Worm (Caenorhabditis elegans) whole organism, L4 larva: Measurements from ENCODE around the gene F41F3.1.
A peak's percentile ranks its signal among the peaks of the same experiment; 100 is the strongest.

Experiments
- F26F4.8 ChIP-seq: fragments of 200-800 bp; sonication (Bioruptor generic); conservative IDR thresholded peaks from 2 replicates; pipeline ENCODE4 v1.3.6; 2022; ENCODE audit warnings: missing genetic modification characterization, missing compliant biosample characterization
- T20F7.1 ChIP-seq: fragments of 200-800 bp; sonication (Bioruptor generic); optimal IDR thresholded peaks from 2 replicates; lab custom pipeline; 2018; ENCODE audit warnings: mild to moderate bottlenecking, missing genetic modification characterization, missing compliant biosample characterization
- Y5F2A.4 ChIP-seq: fragments of 200-800 bp; sonication (Bioruptor generic); optimal IDR thresholded peaks from 2 replicates; lab custom pipeline; 2018; ENCODE audit warnings: mild to moderate bottlenecking, missing genetic modification characterization, missing compliant biosample characterization
- Y75B8A.6 ChIP-seq: fragments of 200-800 bp; sonication (Bioruptor generic); IDR thresholded peaks from 2 replicates; pipeline ENCODE4 v1.3.6; 2022; ENCODE audit warnings: missing genetic modification reagents, missing genetic modification characterization, missing compliant biosample characterization
- ZK337.2 ChIP-seq: fragments of 200-800 bp; sonication (Bioruptor generic); IDR thresholded peaks from 2 replicates; pipeline ENCODE4 v1.3.6; 2022; ENCODE audit warnings: missing genetic modification reagents, missing genetic modification characterization, missing compliant biosample characterization
- arid-1 ChIP-seq: fragments of 200-800 bp; sonication (Bioruptor generic); conservative IDR thresholded peaks from 2 replicates; pipeline ENCODE4 v1.3.6; 2022; ENCODE audit warnings: missing genetic modification reagents, missing genetic modification characterization, missing compliant biosample characterization
- ceh-28 ChIP-seq: fragments of 150-350 bp; optimal IDR thresholded peaks from 2 replicates; lab custom pipeline; 2014; ENCODE audit warnings: missing biosample characterization, missing genetic modification reagents, missing genetic modification characterization
- ceh-44 ChIP-seq: fragments of 200-800 bp; sonication (Bioruptor generic); IDR thresholded peaks from 2 replicates; pipeline ENCODE4 v1.3.6; 2022; ENCODE audit warnings: missing genetic modification reagents, missing genetic modification characterization, missing compliant biosample characterization
- ceh-62 ChIP-seq: sonication (generic microtip); optimal IDR thresholded peaks from 2 replicates; lab custom pipeline; 2017; ENCODE audit warnings: missing biosample characterization, missing genetic modification characterization
- dpl-1 ChIP-seq: fragments of 150-350 bp; optimal IDR thresholded peaks from 2 replicates; lab custom pipeline; 2014; ENCODE audit warnings: missing biosample characterization, missing genetic modification reagents, missing genetic modification characterization
- duxl-1 ChIP-seq: sonication (generic microtip); optimal IDR thresholded peaks from 2 replicates; lab custom pipeline; 2016; ENCODE audit warnings: mild to moderate bottlenecking, missing genetic modification characterization, moderate library complexity, missing compliant biosample characterization; ENCODE audit not compliant: poor library complexity
- dve-1 ChIP-seq: sonication (generic microtip); optimal IDR thresholded peaks from 2 replicates; lab custom pipeline; 2017; ENCODE audit warnings: antibody characterized with exemption, mild to moderate bottlenecking, missing genetic modification characterization, missing compliant biosample characterization; ENCODE audit not compliant: insufficient read depth
- egl-27 ChIP-seq: sonication (generic microtip); optimal IDR thresholded peaks from 3 replicates; lab custom pipeline; 2017; ENCODE audit warnings: missing biosample characterization, missing genetic modification reagents, missing genetic modification characterization
- fkh-10 ChIP-seq: fragments of 150-350 bp; optimal IDR thresholded peaks from 2 replicates; lab custom pipeline; 2014; ENCODE audit warnings: missing biosample characterization, missing genetic modification reagents, missing genetic modification characterization
- fos-1 ChIP-seq: fragments of 150-350 bp; optimal IDR thresholded peaks from 2 replicates; lab custom pipeline; 2014; ENCODE audit warnings: missing biosample characterization, missing genetic modification characterization
- hlh-30 ChIP-seq: sonication (generic microtip); optimal IDR thresholded peaks from 2 replicates; lab custom pipeline; 2017; ENCODE audit warnings: antibody characterized with exemption, mild to moderate bottlenecking, missing genetic modification characterization, missing compliant biosample characterization; ENCODE audit not compliant: insufficient read depth
- jun-1 ChIP-seq: fragments of 150-350 bp; optimal IDR thresholded peaks from 2 replicates; lab custom pipeline; 2014; ENCODE audit warnings: missing biosample characterization, missing genetic modification reagents, missing genetic modification characterization
- lin-1 ChIP-seq: fragments of 200-800 bp; sonication (Bioruptor generic); IDR thresholded peaks from 2 replicates; pipeline ENCODE4 v1.3.6; 2022; ENCODE audit warnings: missing genetic modification reagents, missing genetic modification characterization, missing compliant biosample characterization
- mxl-3 ChIP-seq: fragments of 200-800 bp; sonication (Bioruptor generic); optimal IDR thresholded peaks from 2 replicates; lab custom pipeline; 2018; ENCODE audit warnings: mild to moderate bottlenecking, missing genetic modification characterization, missing compliant biosample characterization
- nhr-28 ChIP-seq: fragments of 150-350 bp; optimal IDR thresholded peaks from 2 replicates; lab custom pipeline; 2014; ENCODE audit warnings: missing biosample characterization, missing genetic modification characterization
- nhr-6 ChIP-seq: fragments of 150-350 bp; optimal IDR thresholded peaks from 2 replicates; lab custom pipeline; 2014; ENCODE audit warnings: missing biosample characterization, missing genetic modification characterization
- nhr-77 ChIP-seq: fragments of 150-350 bp; optimal IDR thresholded peaks from 2 replicates; lab custom pipeline; 2014; ENCODE audit warnings: missing biosample characterization, missing genetic modification characterization
- php-3 ChIP-seq: fragments of 200-800 bp; sonication (Bioruptor generic); IDR thresholded peaks from 2 replicates; pipeline ENCODE4 v1.3.6; 2022; ENCODE audit warnings: missing genetic modification reagents, missing genetic modification characterization, missing compliant biosample characterization
- sdz-12 ChIP-seq: fragments of 200-800 bp; sonication (Bioruptor generic); optimal IDR thresholded peaks from 2 replicates; lab custom pipeline; 2018; ENCODE audit warnings: mild to moderate bottlenecking, missing genetic modification characterization, missing compliant biosample characterization
- set-16 ChIP-seq: fragments of 200-800 bp; sonication (Bioruptor generic); IDR thresholded peaks from 2 replicates; pipeline ENCODE4 v1.3.6; 2022; ENCODE audit warnings: missing genetic modification reagents, missing genetic modification characterization, missing compliant biosample characterization
- unc-39 ChIP-seq: sonication (generic microtip); optimal IDR thresholded peaks from 2 replicates; lab custom pipeline; 2017; ENCODE audit warnings: missing biosample characterization, missing genetic modification characterization
- unc-62 ChIP-seq, 3 experiments: fragments of 150-350 bp in 1 of 3; sonication (generic microtip); optimal IDR thresholded peaks in 2 of 3; peaks in 1 of 3; 1 replicate in 1 of 3; 2 replicates in 2 of 3; lab custom pipeline; 2014 to 2017; ENCODE audit warnings: missing biosample characterization in 3 of 3, missing genetic modification characterization in 3 of 3, missing genetic modification reagents in 3 of 3, missing genotype in 1 of 3
- zfp-2 ChIP-seq: sonication (generic microtip); optimal IDR thresholded peaks from 2 replicates; lab custom pipeline; 2016; ENCODE audit warnings: mild to moderate bottlenecking, missing genetic modification characterization, missing compliant biosample characterization
- zfp-3 ChIP-seq: fragments of 200-800 bp; sonication (Bioruptor generic); conservative IDR thresholded peaks from 2 replicates; pipeline ENCODE4 v1.3.6; 2022; ENCODE audit warnings: missing genetic modification reagents, missing genetic modification characterization, missing compliant biosample characterization
- zip-2 ChIP-seq: fragments of 150-350 bp; optimal IDR thresholded peaks from 2 replicates; lab custom pipeline; 2014; ENCODE audit warnings: missing biosample characterization, missing genetic modification characterization
- ztf-7 ChIP-seq: fragments of 150-350 bp; optimal IDR thresholded peaks from 2 replicates; lab custom pipeline; 2014; ENCODE audit warnings: missing biosample characterization, missing genetic modification characterization

The F41F3.1 gene

DNA sequence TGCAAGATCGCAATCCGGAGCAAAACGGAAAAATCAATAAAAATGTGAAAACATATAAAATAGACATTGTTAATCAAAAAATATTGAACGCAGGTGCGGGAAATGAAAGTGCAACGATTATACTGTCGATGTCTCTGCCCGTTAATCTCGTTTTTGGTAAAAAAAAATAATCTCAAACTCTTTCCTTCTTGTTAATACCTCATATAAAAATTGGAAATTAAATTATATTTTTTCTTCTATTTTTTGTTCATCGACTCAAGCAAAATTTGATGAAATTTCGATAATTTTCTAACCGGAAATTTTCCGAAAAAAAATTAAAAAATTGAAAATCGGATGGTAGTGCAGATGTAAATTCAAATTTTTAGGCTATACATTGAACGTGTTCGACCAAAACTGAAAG is 18.1 kb downstream of the F41F3.1 start, which contains the start of gene K03B4.9 (continued):
- no peak for TF ChIP-seq fkh-10 (GFP tag; lab: Kevin White, UChicago)
- TF ChIP-seq egl-27 (tag; lab: Kevin White, UChicago), result no peak
- TF ChIP-seq, all 104 proteins: peak for 0

ce11 chrV:4674506-4674905 is 20.2 kb downstream of the F41F3.1 start, which contains the start of gene K03B4.8:
TSS of gene K03B4.8 (minus strand) at chrV:4674606.
- TF ChIP-seq fos-1 (tag; lab: Kevin White, UChicago), result no peak
- TF ChIP-seq F26F4.8, result no peak

DNA sequence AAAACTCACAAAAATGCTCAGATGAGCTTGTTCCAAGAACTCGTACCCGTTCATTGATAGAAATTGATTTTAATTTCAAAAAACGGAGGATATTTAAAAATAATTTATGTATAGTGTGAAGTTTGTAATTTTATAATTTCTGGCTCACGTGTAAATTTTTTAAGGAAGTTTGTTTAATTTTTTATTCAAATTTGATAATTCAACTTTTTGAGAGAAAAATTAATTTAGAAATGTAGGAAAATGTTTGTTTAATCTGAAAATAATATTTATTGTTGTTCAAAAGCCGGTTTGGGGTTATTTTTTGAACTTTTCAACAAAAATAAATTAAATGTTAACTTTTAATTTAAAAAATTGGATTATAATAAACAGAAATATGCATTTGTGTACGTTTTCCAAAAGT is 21.7 kb downstream of the F41F3.1 start, which contains the start of gene K03B4.6:
Gene K03B4.6 (minus strand): TSS at position 101 of the 400 bp plus-strand sequence.
- TF ChIP-seq ztf-7 (tag; lab: Kevin White, UChicago) (no peak), hlh-30 (no peak), mxl-3 (GFP tag; lab: Kevin White, UChicago) (no peak), duxl-1 (tag; lab: Kevin White, UChicago) (no peak), Y75B8A.6 (GFP tag; lab: Robert Waterston, UW) (no peak)

- no peak for TF ChIP-seq dve-1 (tag; lab: Kevin White, UChicago)
- TF ChIP-seq Y5F2A.4 (GFP tag; lab: Kevin White, UChicago), result no peak
- TF ChIP-seq nhr-6 (tag; lab: Kevin White, UChicago), result no peak
- TF ChIP-seq zfp-3 (GFP tag; lab: Robert Waterston, UW), result no peak
- no peak for TF ChIP-seq mxl-3 (GFP tag; lab: Kevin White, UChicago)
- no peak for TF ChIP-seq zfp-2 (tag; lab: Kevin White, UChicago)
- no peak for TF ChIP-seq jun-1
- no peak for TF ChIP-seq nhr-77
- no peak for TF ChIP-seq duxl-1 (tag; lab: Kevin White, UChicago)
These were observed 22.5 kb downstream of the F41F3.1 start for ce11 chrV:4676812-4677211.

DNA sequence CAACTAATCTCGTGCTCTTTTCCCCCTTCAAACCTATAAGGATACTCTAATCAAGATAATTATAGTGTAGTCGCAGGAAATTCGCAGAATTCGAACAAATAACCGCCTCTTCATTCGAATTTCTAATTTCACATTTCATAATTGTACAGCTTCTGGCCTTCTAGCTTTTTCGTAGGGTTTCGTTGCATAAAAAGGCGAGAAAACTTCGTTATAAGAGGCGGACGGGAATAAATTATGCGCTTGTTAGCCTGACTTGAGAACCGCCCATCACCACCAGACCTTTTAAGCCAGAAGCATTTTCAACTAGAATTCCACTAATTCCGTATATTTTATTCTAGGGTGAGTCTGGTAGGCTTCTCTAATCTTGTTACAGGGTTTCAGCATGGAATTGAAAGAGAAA is 27.3 kb downstream of the F41F3.1 start, which contains the start of gene K03B4.4:
Gene K03B4.4 (plus strand): TSS at position 301 of the 400 bp plus-strand sequence.
- TF ChIP-seq unc-39 (tag; lab: Kevin White, UChicago), result no peak
- TF ChIP-seq sdz-12 (GFP tag; lab: Kevin White, UChicago), result no peak
- no peak for TF ChIP-seq dpl-1 (GFP tag; lab: Kevin White, UChicago)
- TF ChIP-seq php-3, result no peak
- no peak for TF ChIP-seq ceh-28 (tag; lab: Kevin White, UChicago)
- TF ChIP-seq ZK337.2 (GFP tag; lab: Robert Waterston, UW), result no peak
- TF ChIP-seq set-16 (GFP tag; lab: Robert Waterston, UW), result no peak
- no peak for TF ChIP-seq arid-1
- no peak for TF ChIP-seq ceh-44
- no peak for TF ChIP-seq nhr-28 (tag; lab: Kevin White, UChicago)
- no peak for TF ChIP-seq Y75B8A.6 (GFP tag; lab: Robert Waterston, UW)
- no peak for TF ChIP-seq lin-1
- TF ChIP-seq ztf-7 (tag; lab: Kevin White, UChicago), result no peak
- no peak for TF ChIP-seq T20F7.1 (GFP tag; lab: Kevin White, UChicago)
- TF ChIP-seq zip-2 (tag; lab: Kevin White, UChicago), result no peak
- TF ChIP-seq ceh-62, result no peak

- TF ChIP-seq unc-62 (GFP tag; optimal IDR thresholded peaks at IDR 0.05 in 1 of 2; lab: Kevin White, UChicago) (peak in 1 of 2 experiments; percentile 7), unc-62 (tag; optimal IDR thresholded peaks at IDR 0.05; lab: Kevin White, UChicago) (no peak), hlh-30 (no peak)
These were observed 29.8 kb downstream of the F41F3.1 start for ce11 chrV:4684137-4684536.
